Fruit fly (Drosophila melanogaster): ENCODE results near the gene bai.

bai gene

dm6 chr3R:25064907-25065841 lies 26.0 kb downstream of the bai start, which contains the start of the genes veli and PQBP1 (continued):
- no peak for TF ChIP-seq fd102C (GFP tag; optimal IDR thresholded peaks at IDR 0.05)
- TF ChIP-seq onecut (GFP tag; IDR thresholded peaks at IDR 0.05): peak; percentile 61
- no peak for TF ChIP-seq Ets97D (GFP tag; optimal IDR thresholded peaks at IDR 0.05)
- TF ChIP-seq gt (GFP tag; IDR thresholded peaks at IDR 0.05): no peak
- TF ChIP-seq CG13894 (tag; optimal IDR thresholded peaks at IDR 0.05): no peak
- TF ChIP-seq grn (GFP tag; optimal IDR thresholded peaks at IDR 0.05): no peak
- TF ChIP-seq CG12155 (GFP tag; optimal IDR thresholded peaks at IDR 0.05): no peak
- TF ChIP-seq amos (GFP tag; IDR thresholded peaks at IDR 0.05; ENCODE audit: partially characterized antibody): 0 out of 2 replicates have a peak, but pooled peaks have one; percentile 18
- no peak for TF ChIP-seq ash1 (GFP tag; optimal IDR thresholded peaks at IDR 0.05)
- TF ChIP-seq Optix (GFP tag; IDR thresholded peaks at IDR 0.05): no peak
- TF ChIP-seq dm (GFP tag; optimal IDR thresholded peaks at IDR 0.05): no peak
- TF ChIP-seq Usf (GFP tag; optimal IDR thresholded peaks at IDR 0.05): no peak
- no peak for TF ChIP-seq Pdp1 (GFP tag; optimal IDR thresholded peaks at IDR 0.05)
- no peak for TF ChIP-seq CG2120 (GFP tag; optimal IDR thresholded peaks at IDR 0.05)
- TF ChIP-seq CG12299 (tag; optimal IDR thresholded peaks at IDR 0.05): no peak

- TF ChIP-seq Xrp1 (GFP tag; IDR thresholded peaks at IDR 0.05) (no peak), Ets65A (GFP tag) (peak; percentile 93), CG11247 (GFP tag; IDR thresholded peaks at IDR 0.05) (no peak)
These were observed 27.7 kb downstream of the bai start for dm6 chr3R:25066856-25067255.

- TF ChIP-seq ken (GFP tag; IDR thresholded peaks at IDR 0.05) (peak; percentile 58; the same call in 2 of the 3 replicates), gt (GFP tag; IDR thresholded peaks at IDR 0.05) (no peak), CG7745 (tag; optimal IDR thresholded peaks at IDR 0.05) (peak; percentile 23), CG34422 (GFP tag; IDR thresholded peaks at IDR 0.05) (peak; percentile 89), CG7372 (GFP tag; IDR thresholded peaks at IDR 0.05) (peak; percentile 70), CHES-1-like (GFP tag; optimal IDR thresholded peaks at IDR 0.05) (peak; percentile 86), PHDP (tag; optimal IDR thresholded peaks at IDR 0.05) (peak; percentile 59), CG33557 (GFP tag; optimal IDR thresholded peaks at IDR 0.05) (peak; percentile 54), vfl (GFP tag; optimal IDR thresholded peaks at IDR 0.05) (peak; percentile 77), CG1603 (tag; optimal IDR thresholded peaks at IDR 0.05) (peak; percentile 93), fd96Cb (tag; optimal IDR thresholded peaks at IDR 0.05) (peak; percentile 24), MBD-R2 (GFP tag; IDR thresholded peaks at IDR 0.05) (peak; percentile 96), NC2β (GFP tag; optimal IDR thresholded peaks at IDR 0.05) (peak; percentile 71), zen (tag; optimal IDR thresholded peaks at IDR 0.05) (peak; percentile 48), HmgD (GFP tag; optimal IDR thresholded peaks at IDR 0.05) (peak; percentile 85), ftz-f1 (GFP tag; optimal IDR thresholded peaks at IDR 0.05) (peak; percentile 25), CG18011 (GFP tag; optimal IDR thresholded peaks at IDR 0.05) (peak; percentile 46), E2f1 (GFP tag; IDR thresholded peaks at IDR 0.05) (peak; percentile 61; the same call in 1 of the 2 replicates), her (GFP tag; optimal IDR thresholded peaks at IDR 0.05) (peak; percentile 62), en (GFP tag; optimal IDR thresholded peaks at IDR 0.05) (peak; percentile 25), Hr3 (GFP tag; optimal IDR thresholded peaks at IDR 0.05) (peak; percentile 78), Xbp1 (GFP tag; optimal IDR thresholded peaks at IDR 0.05) (peak; percentile 95), CG18262 (tag; optimal IDR thresholded peaks at IDR 0.05) (peak; percentile 70), CG34376 (GFP tag; optimal IDR thresholded peaks at IDR 0.05) (peak; percentile 29), CG10267 (tag; optimal IDR thresholded peaks at IDR 0.05) (peak; percentile 77), maf-S (GFP tag; optimal IDR thresholded peaks at IDR 0.05) (peak; percentile 69), Dbx (GFP tag; IDR thresholded peaks at IDR 0.05) (peak; percentile 80), CG13624 (GFP tag; optimal IDR thresholded peaks at IDR 0.05) (peak; percentile 84), CG12769 (tag; optimal IDR thresholded peaks at IDR 0.05) (no peak), Dip3 (GFP tag; optimal IDR thresholded peaks at IDR 0.05) (peak; percentile 84)
These were observed 30.4 kb downstream of the bai start, which contains the start of the genes Stt3B and CG11839 for dm6 chr3R:25069569-25069968. Gene Stt3B (minus strand): TSS chr3R:25069637. Gene CG11839 (plus strand): TSS chr3R:25069927.

All from whole organism, embryonic.